Fruit fly (Drosophila melanogaster) whole organism, embryonic: Measurements from ENCODE around the gene CG34338.

Source experiments
- Adf1 ChIP-seq: fragments of 200-800 bp; sonication (Bioruptor generic); IDR thresholded peaks from 2 replicates; pipeline ENCODE4 v1.3.6; 2022; ENCODE audit warnings: missing biosample characterization, missing genetic modification characterization
- Bdp1 ChIP-seq: fragments of 200-800 bp; sonication (Bioruptor generic); optimal IDR thresholded peaks from 3 replicates; lab custom pipeline; 2016; ENCODE audit warnings: missing biosample characterization, missing genetic modification characterization
- CG1024 ChIP-seq: fragments of 200-800 bp; sonication (Bioruptor generic); IDR thresholded peaks from 2 replicates; pipeline ENCODE4 v1.3.6; 2022; ENCODE audit warnings: missing biosample characterization, missing genetic modification characterization
- CG14710 ChIP-seq: fragments of 200-800 bp; sonication (Bioruptor generic); optimal IDR thresholded peaks from 3 replicates; lab custom pipeline; 2019; ENCODE audit warnings: missing biosample characterization, mild to moderate bottlenecking, missing genetic modification characterization, moderate library complexity
- CG14860 ChIP-seq: fragments of 200-800 bp; sonication (Bioruptor generic); IDR thresholded peaks from 3 replicates; pipeline ENCODE4 v1.3.6; 2022; ENCODE audit warnings: missing biosample characterization, missing genetic modification characterization; ENCODE audit not compliant: partially characterized antibody
- CG15073 ChIP-seq: fragments of 200-800 bp; sonication (Bioruptor generic); optimal IDR thresholded peaks from 2 replicates; lab custom pipeline; 2016; ENCODE audit warnings: missing biosample characterization, missing genetic modification characterization
- CG15696 ChIP-seq: fragments of 200-800 bp; sonication (Bioruptor generic); optimal IDR thresholded peaks from 2 replicates; lab custom pipeline; 2019; ENCODE audit warnings: missing biosample characterization, mild to moderate bottlenecking, missing genetic modification characterization, moderate library complexity
- CG16813 ChIP-seq: fragments of 200-800 bp; sonication (Bioruptor generic); IDR thresholded peaks from 3 replicates; pipeline ENCODE4 v1.3.6; 2022; ENCODE audit warnings: missing biosample characterization, missing genetic modification characterization; ENCODE audit not compliant: partially characterized antibody
- CG2116 ChIP-seq: fragments of 200-800 bp; sonication (Bioruptor generic); optimal IDR thresholded peaks from 3 replicates; lab custom pipeline; 2018; ENCODE audit warnings: missing biosample characterization, mild to moderate bottlenecking, missing genetic modification characterization
- CG2889 ChIP-seq: fragments of 200-800 bp; sonication (Bioruptor generic); IDR thresholded peaks from 3 replicates; pipeline ENCODE4 v1.3.6; 2022; ENCODE audit warnings: missing biosample characterization, missing genetic modification characterization
- CG31441 ChIP-seq: fragments of 200-800 bp; sonication (Bioruptor generic); IDR thresholded peaks from 2 replicates; pipeline ENCODE4 v1.3.6; 2022; ENCODE audit warnings: missing biosample characterization, missing genetic modification characterization
- CG32767 ChIP-seq: fragments of 200-800 bp; sonication (Bioruptor generic); IDR thresholded peaks from 2 replicates; pipeline ENCODE4 v1.3.6; 2022; ENCODE audit warnings: missing biosample characterization, missing genetic modification characterization
- CG4328 ChIP-seq: fragments of 200-800 bp; sonication (Bioruptor generic); optimal IDR thresholded peaks from 3 replicates; lab custom pipeline; 2017; ENCODE audit warnings: missing biosample characterization, missing genetic modification reagents, missing genetic modification characterization
- CG4820 ChIP-seq: fragments of 200-800 bp; sonication (Bioruptor generic); optimal IDR thresholded peaks from 3 replicates; lab custom pipeline; 2016; ENCODE audit warnings: missing biosample characterization, missing genetic modification characterization
- CG7745 ChIP-seq: fragments of 200-800 bp; sonication (Bioruptor generic); optimal IDR thresholded peaks from 2 replicates; lab custom pipeline; 2018; ENCODE audit warnings: missing biosample characterization, mild to moderate bottlenecking, missing genetic modification characterization, moderate library complexity
- D19B ChIP-seq: fragments of 200-800 bp; sonication (Bioruptor generic); optimal IDR thresholded peaks from 2 replicates; lab custom pipeline; 2017; ENCODE audit warnings: missing biosample characterization, mild to moderate bottlenecking, missing genetic modification characterization
- Deaf1 ChIP-seq: fragments of 200-800 bp; optimal IDR thresholded peaks from 3 replicates; lab custom pipeline; 2019; ENCODE audit warnings: missing biosample characterization, mild to moderate bottlenecking, missing genetic modification characterization, moderate library complexity
- Doc3 ChIP-seq: fragments of 200-800 bp; sonication (Bioruptor generic); IDR thresholded peaks from 3 replicates; pipeline ENCODE4 v1.3.6; 2022; ENCODE audit warnings: missing biosample characterization, missing genetic modification characterization; ENCODE audit not compliant: partially characterized antibody
- Dref ChIP-seq: fragments of 200-800 bp; sonication (Bioruptor generic); IDR thresholded peaks from 2 replicates; pipeline ENCODE4 v1.3.6; 2022; ENCODE audit warnings: missing biosample characterization, missing genetic modification characterization
- E2f1 ChIP-seq: fragments of 200-800 bp; sonication (Bioruptor generic); IDR thresholded peaks from 2 replicates; pipeline ENCODE4 v1.3.6; 2022; ENCODE audit warnings: missing biosample characterization, missing genetic modification characterization
- Ets97D ChIP-seq: fragments of 200-800 bp; sonication (Bioruptor generic); optimal IDR thresholded peaks from 3 replicates; lab custom pipeline; 2016; ENCODE audit warnings: missing biosample characterization, missing genetic modification characterization
- HLH54F ChIP-seq: fragments of 200-800 bp; sonication (Bioruptor generic); optimal IDR thresholded peaks from 3 replicates; lab custom pipeline; 2016; ENCODE audit warnings: missing biosample characterization, missing genetic modification characterization
- HmgZ ChIP-seq: fragments of 200-800 bp; sonication (Bioruptor generic); optimal IDR thresholded peaks from 2 replicates; lab custom pipeline; 2018; ENCODE audit warnings: missing biosample characterization, mild to moderate bottlenecking, missing genetic modification characterization
- Lim3 ChIP-seq: fragments of 200-800 bp; sonication (Bioruptor generic); IDR thresholded peaks from 2 replicates; pipeline ENCODE4 v1.3.6; 2022; ENCODE audit warnings: missing biosample characterization, missing genetic modification characterization
- Lpt ChIP-seq: fragments of >200 bp; optimal IDR thresholded peaks from 2 replicates; lab custom pipeline; 2018; ENCODE audit warnings: missing biosample characterization, missing genetic modification characterization
- MESR4 ChIP-seq: fragments of 200-800 bp; sonication (Bioruptor generic); optimal IDR thresholded peaks from 2 replicates; lab custom pipeline; 2018; ENCODE audit warnings: missing biosample characterization, mild to moderate bottlenecking, missing genetic modification characterization, moderate library complexity
- MTF-1 ChIP-seq: fragments of 200-800 bp; sonication (Bioruptor generic); optimal IDR thresholded peaks from 2 replicates; lab custom pipeline; 2018; ENCODE audit warnings: missing biosample characterization, mild to moderate bottlenecking, missing genetic modification characterization, borderline replicate concordance
- NFAT ChIP-seq: fragments of 200-800 bp; sonication (Bioruptor generic); IDR thresholded peaks from 2 replicates; pipeline ENCODE4 v1.3.6; 2022; ENCODE audit warnings: missing biosample characterization, missing genetic modification characterization
- Nf-YB ChIP-seq: fragments of 200-800 bp; sonication (Bioruptor generic); optimal IDR thresholded peaks from 3 replicates; lab custom pipeline; 2019; ENCODE audit warnings: missing biosample characterization, mild to moderate bottlenecking, missing genetic modification characterization, moderate library complexity
- Nf-YC ChIP-seq: fragments of 200-800 bp; optimal IDR thresholded peaks from 3 replicates; lab custom pipeline; 2019; ENCODE audit warnings: missing biosample characterization, mild to moderate bottlenecking, missing genetic modification characterization, moderate library complexity
- PHDP ChIP-seq: fragments of 200-800 bp; sonication (Bioruptor generic); optimal IDR thresholded peaks from 3 replicates; lab custom pipeline; 2018; ENCODE audit warnings: missing biosample characterization, mild to moderate bottlenecking, missing genetic modification characterization, moderate library complexity
- chm ChIP-seq: fragments of 200-800 bp; sonication (Bioruptor generic); IDR thresholded peaks from 2 replicates; pipeline ENCODE4 v1.3.6; 2022; ENCODE audit warnings: missing biosample characterization, missing genetic modification characterization
- dpn ChIP-seq, 2 experiments: fragments of 200-800 bp; sonication (Bioruptor generic); optimal IDR thresholded peaks; 3 replicates each; lab custom pipeline; 2016; ENCODE audit warnings: missing biosample characterization in 2 of 2, missing genetic modification characterization in 2 of 2
- en ChIP-seq: fragments of 200-800 bp; sonication (Bioruptor generic); optimal IDR thresholded peaks from 2 replicates; lab custom pipeline; 2016; ENCODE audit warnings: missing biosample characterization, missing genetic modification characterization
- ewg ChIP-seq: fragments of 200-800 bp; sonication (Bioruptor generic); optimal IDR thresholded peaks from 3 replicates; lab custom pipeline; 2017; ENCODE audit warnings: mild to moderate bottlenecking, missing biosample characterization, missing genetic modification reagents, missing genetic modification characterization
- grau ChIP-seq: fragments of 200-800 bp; optimal IDR thresholded peaks from 3 replicates; lab custom pipeline; 2019; ENCODE audit warnings: missing biosample characterization, mild to moderate bottlenecking, missing genetic modification characterization, moderate library complexity
- hb ChIP-seq: fragments of 200-800 bp; sonication (Bioruptor generic); IDR thresholded peaks from 3 replicates; pipeline ENCODE4 v1.3.6; 2022; ENCODE audit warnings: missing biosample characterization, missing genetic modification characterization; ENCODE audit not compliant: partially characterized antibody
- hth ChIP-seq: fragments of >200 bp; optimal IDR thresholded peaks from 2 replicates; lab custom pipeline; 2017; ENCODE audit warnings: inconsistent platforms
- ind ChIP-seq: fragments of 200-800 bp; sonication (Bioruptor generic); optimal IDR thresholded peaks from 3 replicates; lab custom pipeline; 2016; ENCODE audit warnings: missing biosample characterization, missing genetic modification characterization
- inv ChIP-seq: fragments of 200-800 bp; sonication (Bioruptor generic); IDR thresholded peaks from 2 replicates; pipeline ENCODE4 v1.3.6; 2022; ENCODE audit warnings: missing biosample characterization, missing genetic modification characterization; ENCODE audit not compliant: partially characterized antibody
- lab ChIP-seq: fragments of 200-800 bp; sonication (Bioruptor generic); optimal IDR thresholded peaks from 3 replicates; lab custom pipeline; 2017; ENCODE audit warnings: missing biosample characterization, missing genetic modification characterization, mild to moderate bottlenecking, moderate library complexity, missing genetic modification reagents
- maf-S ChIP-seq: fragments of 200-800 bp; sonication (Bioruptor generic); optimal IDR thresholded peaks from 2 replicates; lab custom pipeline; 2016; ENCODE audit warnings: missing biosample characterization, missing genetic modification characterization
- p53 ChIP-seq: fragments of 200-800 bp; sonication (Bioruptor generic); optimal IDR thresholded peaks from 2 replicates; lab custom pipeline; 2016; ENCODE audit warnings: missing biosample characterization, missing genetic modification characterization
- peb ChIP-seq: fragments of 200-800 bp; sonication (Bioruptor generic); IDR thresholded peaks from 2 replicates; pipeline ENCODE4 v1.3.6; 2022; ENCODE audit warnings: missing biosample characterization, missing genetic modification characterization
- pum ChIP-seq: fragments of 200-800 bp; sonication (Bioruptor generic); optimal IDR thresholded peaks from 2 replicates; lab custom pipeline; 2016; ENCODE audit warnings: missing biosample characterization, missing genetic modification characterization
- sens ChIP-seq: fragments of 200-800 bp; sonication (Bioruptor generic); peaks from one replicate; lab custom pipeline; 2016; ENCODE audit warnings: missing biosample characterization, missing genetic modification characterization
- slou ChIP-seq: fragments of 200-800 bp; sonication (Bioruptor generic); optimal IDR thresholded peaks from 3 replicates; lab custom pipeline; 2016; ENCODE audit warnings: missing biosample characterization, missing genetic modification characterization
- ttk ChIP-seq: fragments of 200-800 bp; sonication (Bioruptor generic); IDR thresholded peaks from 2 replicates; pipeline ENCODE4 v2.1.2; 2022; ENCODE audit warnings: missing biosample characterization, missing genetic modification characterization
- unc-4 ChIP-seq: fragments of 200-800 bp; sonication (Bioruptor generic); IDR thresholded peaks from 2 replicates; pipeline ENCODE4 v1.3.6; 2022; ENCODE audit warnings: missing biosample characterization, missing genetic modification characterization; ENCODE audit not compliant: partially characterized antibody
- zfh1 ChIP-seq: fragments of 200-800 bp; sonication (Bioruptor generic); IDR thresholded peaks from 3 replicates; pipeline ENCODE4 v1.3.6; 2022; ENCODE audit warnings: missing biosample characterization, missing genetic modification characterization

CG34338 gene

DNA sequence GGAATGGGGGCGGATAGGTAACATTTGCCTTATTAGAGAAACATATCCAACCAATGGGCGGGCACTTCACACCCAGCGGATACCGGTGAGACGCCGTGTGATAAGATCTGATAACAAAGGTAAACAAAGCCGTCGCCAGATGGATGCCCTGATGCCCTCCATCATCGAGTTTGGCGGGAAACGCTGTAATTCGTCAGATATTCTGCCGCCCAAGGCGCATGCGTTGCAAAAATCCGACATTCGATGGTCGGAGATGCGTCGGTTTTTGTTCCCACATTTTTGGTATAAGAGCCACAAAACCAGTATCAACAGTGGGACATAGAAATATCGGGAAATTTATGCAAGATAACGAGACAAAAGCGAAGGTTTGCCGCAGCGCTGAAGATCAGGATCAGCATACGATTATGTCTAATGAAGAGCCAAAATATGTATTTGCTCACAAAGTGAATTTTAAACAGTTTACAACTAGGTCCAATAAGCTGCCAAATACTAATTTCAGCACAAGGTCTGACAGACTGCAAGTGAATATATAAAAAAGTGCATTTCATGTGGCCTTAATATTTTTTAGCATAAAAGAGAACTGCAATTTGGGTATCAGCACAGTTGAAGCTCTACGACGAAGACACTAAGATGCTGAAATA lies at the start of gene CG34338:
Gene CG34338, plus strand, starts transcription at position 591 of the 641 bp plus-strand sequence.
- TF ChIP-seq Nf-YB (GFP tag; lab: Kevin White, UChicago) (peak; percentile 82), Doc3 (GFP tag; lab: Robert Waterston, UW) (no peak), CG32767 (GFP tag; lab: Robert Waterston, UW) (no peak), grau (tag; lab: Kevin White, UChicago) (no peak), CG2889 (GFP tag; lab: Robert Waterston, UW) (no peak), lab (GFP tag; lab: Kevin White, UChicago) (no peak), Nf-YC (tag; lab: Kevin White, UChicago) (peak; percentile 87), CG15073 (GFP tag; lab: Kevin White, UChicago) (no peak), MESR4 (GFP tag; lab: Kevin White, UChicago) (no peak), chm (GFP tag; lab: Robert Waterston, UW) (no peak), dpn (GFP tag; optimal IDR thresholded peaks at IDR 0.05; lab: Kevin White, UChicago) (no peak), Deaf1 (peak; percentile 86), ewg (peak; percentile 25)

DNA sequence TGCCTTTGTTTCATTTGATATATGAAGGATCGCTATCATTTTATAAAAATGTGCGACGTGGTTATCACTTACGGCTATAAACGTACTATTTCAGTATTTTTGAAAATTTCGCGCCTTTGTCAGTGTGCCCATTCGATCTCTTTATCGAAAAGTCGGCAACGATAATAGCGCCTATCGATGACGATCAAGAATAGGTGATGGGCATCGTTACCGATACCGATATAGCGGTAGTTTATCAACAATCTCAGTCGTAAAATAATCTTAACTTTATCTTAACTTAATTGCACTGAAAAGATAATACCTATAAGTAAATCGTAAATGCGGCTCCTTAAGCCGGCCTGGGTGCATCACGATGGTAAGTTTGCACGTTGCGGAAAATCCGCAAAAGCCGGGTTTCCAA lies 46.6 kb upstream of the CG34338 start, which contains the start of gene Hira:
Gene Hira, plus strand, starts transcription at position 215 of the 400 bp plus-strand sequence.
- TF ChIP-seq CG1024 (GFP tag; lab: Robert Waterston, UW) (no peak), Bdp1 (GFP tag; lab: Kevin White, UChicago) (no peak), HLH54F (no peak), p53 (no peak), CG14710 (tag; lab: Kevin White, UChicago) (peak; percentile 56), maf-S (GFP tag; lab: Kevin White, UChicago) (no peak), peb (GFP tag; lab: Robert Waterston, UW) (no peak), ind (GFP tag; lab: Kevin White, UChicago) (no peak), E2f1 (no peak), MTF-1 (GFP tag; lab: Kevin White, UChicago) (no peak), CG14860 (GFP tag; lab: Robert Waterston, UW) (peak; percentile 90), en (no peak), PHDP (tag; lab: Kevin White, UChicago) (peak; percentile 7), ttk (GFP tag; lab: Robert Waterston, UW) (no peak), CG15696 (tag; lab: Kevin White, UChicago) (no peak), CG16813 (peak; percentile 84), D19B (GFP tag; lab: Kevin White, UChicago) (no peak), NFAT (GFP tag; lab: Robert Waterston, UW) (no peak), Dref (peak; percentile 93), slou (no peak), unc-4 (GFP tag; lab: Robert Waterston, UW) (peak; percentile 88), CG2116 (GFP tag; lab: Kevin White, UChicago) (peak; percentile 88), hb (GFP tag; lab: Robert Waterston, UW) (peak; percentile 82), CG7745 (tag; lab: Kevin White, UChicago) (no peak), CG4328 (no peak), Adf1 (GFP tag; lab: Robert Waterston, UW) (no peak), CG4820 (GFP tag; lab: Kevin White, UChicago) (no peak), Lim3 (no peak), inv (peak; percentile 70), HmgZ (tag; lab: Kevin White, UChicago) (peak; percentile 57), zfh1 (GFP tag; lab: Robert Waterston, UW) (no peak), pum (GFP tag; lab: Kevin White, UChicago) (no peak), hth (no peak), Ets97D (GFP tag; lab: Kevin White, UChicago) (peak; percentile 34), sens (GFP tag; lab: Kevin White, UChicago) (peak; percentile 86), CG31441 (no peak), Lpt (no peak)
